Worm (Caenorhabditis elegans) whole organism, young adult: ENCODE data around the gene F59G1.8.

Experiments used
- C06A6.2 ChIP-seq: fragments of 200-800 bp; sonication (Bioruptor generic); conservative IDR thresholded peaks from 2 replicates; pipeline ENCODE4 v1.3.6; 2022; ENCODE audit warnings: missing genetic modification characterization, missing compliant biosample characterization
- F10E7.11 ChIP-seq: sonication (generic microtip); optimal IDR thresholded peaks from 2 replicates; lab custom pipeline; 2017; ENCODE audit warnings: mild to moderate bottlenecking, missing genetic modification characterization, moderate library complexity, missing compliant biosample characterization
- K11D2.4 ChIP-seq: fragments of 200-800 bp; sonication (Bioruptor generic); IDR thresholded peaks from 2 replicates; pipeline ENCODE4 v1.3.6; 2022; ENCODE audit warnings: missing genetic modification reagents, missing genetic modification characterization, missing compliant biosample characterization
- T26A5.8 ChIP-seq: sonication (generic microtip); optimal IDR thresholded peaks from 2 replicates; lab custom pipeline; 2016; ENCODE audit warnings: missing genetic modification characterization, missing compliant biosample characterization
- cebp-1 ChIP-seq, 2 experiments: fragments of 200-800 bp in 1 of 2; sonication (Bioruptor generic) in 1 of 2; sonication (generic microtip) in 1 of 2; IDR thresholded peaks in 1 of 2; optimal IDR thresholded peaks in 1 of 2; 2 replicates each; pipeline versions ENCODE4 v1.3.6 to Lab custom; 2017 to 2022; ENCODE audit warnings: missing compliant biosample characterization in 2 of 2, missing genetic modification characterization in 2 of 2, mild to moderate bottlenecking in 1 of 2, missing genetic modification reagents in 1 of 2, moderate library complexity in 1 of 2
- ceh-27 ChIP-seq: fragments of 200-800 bp; sonication (Bioruptor generic); optimal IDR thresholded peaks from 2 replicates; lab custom pipeline; 2018; ENCODE audit warnings: mild to moderate bottlenecking, missing genetic modification characterization, moderate library complexity, missing compliant biosample characterization
- ceh-40 ChIP-seq: fragments of 200-800 bp; sonication (Bioruptor generic); IDR thresholded peaks from 2 replicates; pipeline ENCODE4 v1.3.6; 2022; ENCODE audit warnings: missing genetic modification characterization, missing compliant biosample characterization
- die-1 ChIP-seq: sonication (generic microtip); optimal IDR thresholded peaks from 2 replicates; lab custom pipeline; 2016; ENCODE audit warnings: missing genotype, mild to moderate bottlenecking, missing genetic modification characterization, missing compliant biosample characterization
- dox-1 ChIP-seq: fragments of 200-800 bp; sonication (Bioruptor generic); IDR thresholded peaks from 2 replicates; pipeline ENCODE4 v1.3.6; 2022; ENCODE audit warnings: missing genetic modification reagents, missing genetic modification characterization, missing compliant biosample characterization
- dpl-1 ChIP-seq: fragments of 150-350 bp; optimal IDR thresholded peaks from 2 replicates; lab custom pipeline; 2014; ENCODE audit warnings: missing biosample characterization, missing genetic modification reagents, missing genetic modification characterization
- egl-18 ChIP-seq: fragments of 200-800 bp; sonication (Bioruptor generic); IDR thresholded peaks from 2 replicates; pipeline ENCODE4 v1.3.6; 2022; ENCODE audit warnings: missing genetic modification reagents, missing genetic modification characterization, missing compliant biosample characterization
- egrh-3 ChIP-seq: fragments of 200-800 bp; sonication (Bioruptor generic); IDR thresholded peaks from 2 replicates; pipeline ENCODE4 v1.3.6; 2022; ENCODE audit warnings: missing genetic modification reagents, missing genetic modification characterization, missing compliant biosample characterization
- him-1 ChIP-seq: sonication (generic microtip); optimal IDR thresholded peaks from 2 replicates; lab custom pipeline; 2016; ENCODE audit warnings: missing genotype, missing genetic modification reagents, missing genetic modification characterization, missing compliant biosample characterization
- hmg-1.2 ChIP-seq: fragments of 200-800 bp; sonication (Bioruptor generic); IDR thresholded peaks from 2 replicates; pipeline ENCODE4 v1.3.6; 2022; ENCODE audit warnings: missing genetic modification reagents, missing genetic modification characterization, missing compliant biosample characterization
- lag-1 ChIP-seq: fragments of 200-800 bp; sonication (Bioruptor generic); IDR thresholded peaks from 2 replicates; pipeline ENCODE4 v1.3.6; 2022; ENCODE audit warnings: missing genetic modification reagents, missing genetic modification characterization, missing compliant biosample characterization
- lin-26 ChIP-seq: fragments of 200-800 bp; sonication (Bioruptor generic); IDR thresholded peaks from 2 replicates; pipeline ENCODE4 v1.3.6; 2022; ENCODE audit warnings: missing genetic modification reagents, missing genetic modification characterization, missing compliant biosample characterization
- lin-35 ChIP-seq, 3 experiments: fragments of 150-350 bp in 2 of 3; sonication (generic microtip) in 1 of 3; optimal IDR thresholded peaks; 2 replicates each; lab custom pipeline; 2014 to 2018; ENCODE audit warnings: missing biosample characterization in 3 of 3, missing genetic modification characterization in 3 of 3, missing genetic modification reagents in 3 of 3
- lsl-1 ChIP-seq: fragments of 200-800 bp; sonication (Bioruptor generic); optimal IDR thresholded peaks from 2 replicates; lab custom pipeline; 2018; ENCODE audit warnings: mild to moderate bottlenecking, missing genetic modification characterization, moderate library complexity, missing compliant biosample characterization
- madf-10 ChIP-seq: sonication (generic microtip); optimal IDR thresholded peaks from 2 replicates; lab custom pipeline; 2016; ENCODE audit warnings: mild to moderate bottlenecking, missing genetic modification characterization, missing compliant biosample characterization
- mcd-1 ChIP-seq: fragments of 200-800 bp; sonication (Bioruptor generic); IDR thresholded peaks from 2 replicates; pipeline ENCODE4 v1.3.6; 2022; ENCODE audit warnings: missing genetic modification reagents, missing genetic modification characterization, missing compliant biosample characterization
- mel-28 ChIP-seq: sonication (generic microtip); optimal IDR thresholded peaks from 2 replicates; lab custom pipeline; 2016; ENCODE audit warnings: borderline replicate concordance, mild to moderate bottlenecking, missing genetic modification characterization, missing compliant biosample characterization
- mxl-1 ChIP-seq: sonication (generic microtip); optimal IDR thresholded peaks from 2 replicates; lab custom pipeline; 2016; ENCODE audit warnings: missing genetic modification characterization, missing compliant biosample characterization
- nhr-27 ChIP-seq: fragments of 200-800 bp; sonication (Bioruptor generic); optimal IDR thresholded peaks from 2 replicates; lab custom pipeline; 2018; ENCODE audit warnings: mild to moderate bottlenecking, missing genetic modification characterization, moderate library complexity, missing compliant biosample characterization
- sdz-38 ChIP-seq: sonication (generic microtip); optimal IDR thresholded peaks from 2 replicates; lab custom pipeline; 2016; ENCODE audit warnings: missing genotype, missing genetic modification characterization, missing compliant biosample characterization
- snpc-4 ChIP-seq, 5 experiments: fragments of 150-350 bp in 1 of 5; sonication (generic microtip) in 4 of 5; optimal IDR thresholded peaks; 2 replicates each; lab custom pipeline; 2014 to 2018; ENCODE audit warnings: missing genetic modification characterization in 5 of 5, missing biosample characterization in 3 of 5, antibody characterized with exemption in 2 of 5, mild to moderate bottlenecking in 2 of 5, missing compliant biosample characterization in 2 of 5, missing genotype in 2 of 5, moderate library complexity in 2 of 5, missing genetic modification reagents in 1 of 5
- somi-1 ChIP-seq: fragments of 200-800 bp; sonication (Bioruptor generic); optimal IDR thresholded peaks from 2 replicates; lab custom pipeline; 2018; ENCODE audit warnings: mild to moderate bottlenecking, missing genetic modification characterization, missing compliant biosample characterization
- sptf-2 ChIP-seq: fragments of 200-800 bp; sonication (Bioruptor generic); optimal IDR thresholded peaks from 2 replicates; lab custom pipeline; 2018; ENCODE audit warnings: mild to moderate bottlenecking, missing genetic modification characterization, missing compliant biosample characterization
- tlf-1 ChIP-seq: fragments of 200-800 bp; sonication (Bioruptor generic); optimal IDR thresholded peaks from 2 replicates; lab custom pipeline; 2018; ENCODE audit warnings: mild to moderate bottlenecking, missing genetic modification characterization, missing compliant biosample characterization
- zfh-2 ChIP-seq: fragments of 200-800 bp; sonication (Bioruptor generic); conservative IDR thresholded peaks from 2 replicates; pipeline ENCODE4 v1.3.6; 2022; ENCODE audit warnings: missing genetic modification reagents, missing genetic modification characterization, missing compliant biosample characterization
- ztf-18 ChIP-seq: sonication (generic microtip); optimal IDR thresholded peaks from 2 replicates; lab custom pipeline; 2016; ENCODE audit warnings: missing genotype, mild to moderate bottlenecking, missing genetic modification characterization, missing compliant biosample characterization
- ztf-22 ChIP-seq: fragments of 200-800 bp; sonication (Bioruptor generic); optimal IDR thresholded peaks from 2 replicates; lab custom pipeline; 2018; ENCODE audit warnings: mild to moderate bottlenecking, missing genetic modification characterization, moderate library complexity, missing compliant biosample characterization

The F59G1.8 gene

DNA sequence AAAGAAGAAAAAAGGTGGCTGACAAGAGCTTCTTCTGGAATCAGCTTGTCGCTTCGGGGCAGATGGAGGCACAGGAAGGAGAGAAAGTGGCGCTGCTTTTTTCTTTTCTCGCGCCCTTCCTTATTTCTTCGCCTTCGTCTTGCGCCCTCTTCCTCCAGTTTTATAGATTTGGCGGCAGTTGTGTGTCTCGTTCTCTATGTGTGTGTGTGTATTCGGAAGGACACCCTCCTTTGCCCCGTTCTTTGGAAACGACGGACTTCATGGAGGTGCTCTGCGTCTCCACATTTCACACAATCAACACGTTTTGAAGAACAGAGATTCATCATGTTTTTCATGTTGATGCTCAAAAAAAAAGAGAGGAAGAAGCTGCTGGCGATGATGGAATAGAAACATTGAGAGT is 42.3 kb downstream of the F59G1.8 start:
- TF ChIP-seq dox-1 (0 out of 2 replicates have a peak, but pooled peaks have one; percentile 26), madf-10 (tag; lab: Kevin White, UChicago) (no peak), die-1 (tag; lab: Kevin White, UChicago) (no peak), snpc-4 (GFP tag; optimal IDR thresholded peaks at IDR 0.05; lab: Kevin White, UChicago) (no peak), snpc-4 (tag; optimal IDR thresholded peaks at IDR 0.05; lab: Kevin White, UChicago) (peak in 1 of 4 experiments; percentile 5), cebp-1 (GFP tag; IDR thresholded peaks at IDR 0.05; lab: Robert Waterston, UW) (no peak), cebp-1 (tag; optimal IDR thresholded peaks at IDR 0.05; lab: Kevin White, UChicago) (peak; percentile 27), C06A6.2 (no peak), egrh-3 (GFP tag; lab: Robert Waterston, UW) (no peak), zfh-2 (GFP tag; lab: Robert Waterston, UW) (peak; percentile 86), nhr-27 (tag; lab: Kevin White, UChicago) (no peak), mel-28 (no peak), hmg-1.2 (GFP tag; lab: Robert Waterston, UW) (peak; percentile 25; the same call in 1 of the 2 replicates), tlf-1 (no peak)

DNA sequence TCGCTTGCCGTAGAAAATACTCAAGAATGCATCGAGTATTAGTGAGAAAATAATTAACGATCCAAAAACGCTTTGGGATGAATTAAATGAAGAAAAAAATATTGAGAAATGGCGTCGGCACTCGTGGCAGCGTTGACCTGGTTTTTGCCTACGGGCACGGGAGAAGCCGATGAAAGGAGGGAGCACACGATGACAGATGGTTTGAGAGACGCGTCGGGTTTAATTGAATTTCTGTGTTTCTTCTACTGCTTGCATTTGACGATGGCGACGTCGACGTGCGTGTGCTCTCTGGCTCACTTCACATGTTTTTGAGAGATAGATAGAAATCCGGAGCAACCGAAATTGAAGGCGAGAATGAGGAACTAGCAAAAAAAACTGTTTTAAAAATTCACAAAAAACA is 44.3 kb downstream of the F59G1.8 start:
- no peak for TF ChIP-seq die-1 (tag; lab: Kevin White, UChicago)
- peak; percentile 50; the same call in 1 of the 2 replicates for TF ChIP-seq zfh-2 (GFP tag; lab: Robert Waterston, UW)

DNA sequence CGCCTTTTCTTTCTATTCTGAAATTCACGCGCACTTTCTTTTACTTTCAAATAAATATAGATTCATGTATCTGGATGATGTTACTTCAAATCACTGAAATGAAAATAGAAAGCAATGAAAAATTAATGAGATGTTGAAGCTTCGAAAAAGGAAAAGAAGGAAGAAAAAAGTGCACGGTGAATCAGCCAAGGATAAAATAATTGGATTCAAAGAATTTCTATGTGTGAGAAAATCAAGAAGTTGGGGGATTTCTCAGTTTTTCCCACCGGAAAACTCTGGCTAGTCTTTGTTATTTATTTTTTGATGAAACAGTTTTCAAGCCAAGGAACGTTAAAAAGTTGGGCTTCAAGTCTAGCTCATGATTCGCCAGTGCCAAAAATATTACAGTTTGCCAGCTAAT is 45.4 kb downstream of the F59G1.8 start:
- no peak for TF ChIP-seq sdz-38 (tag; lab: Kevin White, UChicago)
- no peak for TF ChIP-seq lin-35 (GFP tag; optimal IDR thresholded peaks at IDR 0.05; lab: Kevin White, UChicago)
- TF ChIP-seq F10E7.11, result no peak
- no peak for TF ChIP-seq tlf-1
- TF ChIP-seq ztf-18 (tag; lab: Kevin White, UChicago), result no peak
- no peak for TF ChIP-seq egl-18
- TF ChIP-seq T26A5.8 (tag; lab: Kevin White, UChicago), result no peak
- no peak for TF ChIP-seq somi-1 (GFP tag; lab: Kevin White, UChicago)
- TF ChIP-seq ztf-22 (GFP tag; lab: Kevin White, UChicago), result no peak
- no peak for TF ChIP-seq K11D2.4 (GFP tag; lab: Robert Waterston, UW)
- no peak for TF ChIP-seq him-1 (tag; lab: Kevin White, UChicago)
- TF ChIP-seq ceh-27 (GFP tag; lab: Kevin White, UChicago), result no peak
- TF ChIP-seq snpc-4 (GFP tag; optimal IDR thresholded peaks at IDR 0.05; lab: Kevin White, UChicago), result no peak
- TF ChIP-seq snpc-4 (tag; optimal IDR thresholded peaks at IDR 0.05; lab: Kevin White, UChicago), result no peak
- TF ChIP-seq ceh-40 (GFP tag; lab: Robert Waterston, UW), result no peak
- TF ChIP-seq mcd-1, result no peak
- no peak for TF ChIP-seq mxl-1 (tag; lab: Kevin White, UChicago)
- no peak for TF ChIP-seq dpl-1
- no peak for TF ChIP-seq lag-1 (GFP tag; lab: Robert Waterston, UW)
- no peak for TF ChIP-seq sptf-2 (GFP tag; lab: Kevin White, UChicago)

DNA sequence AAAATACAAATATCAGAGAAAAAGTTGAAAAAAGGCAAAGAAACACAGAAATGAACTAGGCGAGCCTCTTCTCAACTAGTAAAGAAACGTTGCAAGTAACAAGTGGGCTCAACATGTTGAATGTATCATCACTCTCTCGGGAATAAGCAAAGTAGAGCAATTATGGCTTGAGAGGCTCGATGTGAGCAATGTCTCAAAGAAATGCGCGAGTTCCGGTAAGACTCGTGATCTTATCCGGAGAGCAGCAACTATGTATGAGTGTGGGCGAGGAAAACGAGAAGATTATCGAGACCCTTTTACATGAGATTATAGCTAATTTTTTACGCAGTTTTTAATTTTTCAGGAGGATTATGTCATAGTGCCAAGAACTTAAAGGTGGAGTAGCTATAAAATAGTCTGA is 45.8 kb downstream of the F59G1.8 start:
- TF ChIP-seq lsl-1 (GFP tag; lab: Kevin White, UChicago) (no peak), lin-26 (GFP tag; lab: Robert Waterston, UW) (no peak)
- TF ChIP-seq, all 124 proteins: peak for 0
